Fruit fly (Drosophila melanogaster): ENCODE data around the gene CG2750.

- TF ChIP-seq CG8478 (optimal IDR thresholded peaks at IDR 0.05) = no peak
- no peak for TF ChIP-seq CTCF (optimal IDR thresholded peaks at IDR 0.05)
These were observed 30.8 kb upstream of the CG2750 start for dm6 chrX:12076243-12076642.
